Fruit fly (Drosophila melanogaster) whole organism: ENCODE measurements around the gene CG13248.

Experiments used
- CG8478 ChIP-seq: fragments of >200 bp; optimal IDR thresholded peaks from 2 replicates; lab custom pipeline; 2018; ENCODE audit warnings: inconsistent platforms
- Dll ChIP-seq: fragments of >200 bp; optimal IDR thresholded peaks from 2 replicates; lab custom pipeline; 2017
- EcR ChIP-seq, 2 experiments: fragments of >200 bp; optimal IDR thresholded peaks; 2 replicates each; lab custom pipeline; 2017; ENCODE audit warnings: missing biosample characterization in 2 of 2, missing genetic modification characterization in 2 of 2, missing genetic modification reagents in 2 of 2
- pan ChIP-seq: fragments of >200 bp; optimal IDR thresholded peaks from 2 replicates; lab custom pipeline; 2017
- psq ChIP-seq: fragments of >200 bp; optimal IDR thresholded peaks from 2 replicates; lab custom pipeline; 2017
- usp ChIP-seq: fragments of >200 bp; optimal IDR thresholded peaks from 2 replicates; lab custom pipeline; 2017; ENCODE audit warnings: missing biosample characterization, missing genetic modification characterization, mixed read lengths

Gene CG13248

dm6 chr3L:20410345-20410744 is at the start of gene CG13248:
Gene CG13248, minus strand, starts transcription at chr3L:20410566.
- TF ChIP-seq usp (GFP tag; lab: Kevin White, UChicago) (no peak), Dll (no peak), pan (lab: Kevin White, UChicago) (no peak), EcR (GFP tag; optimal IDR thresholded peaks at IDR 0.05; lab: Kevin White, UChicago) (no peak), CG8478 (lab: Kevin White, UChicago) (no peak), psq (lab: Kevin White, UChicago) (no peak)

dm6 chr3L:20452813-20453682 is 42.7 kb upstream of the CG13248 start, which contains the start of gene CG5199:
Gene CG5199, minus strand, starts transcription at chr3L:20452864.
- TF ChIP-seq CG8478 (lab: Kevin White, UChicago) (no peak), Dll (no peak), pan (lab: Kevin White, UChicago) (no peak), psq (lab: Kevin White, UChicago) (no peak), usp (GFP tag; lab: Kevin White, UChicago) (no peak), EcR (GFP tag; optimal IDR thresholded peaks at IDR 0.05; lab: Kevin White, UChicago) (no peak)

- TF ChIP-seq pan (lab: Kevin White, UChicago) (no peak), usp (GFP tag; lab: Kevin White, UChicago) (no peak), EcR (GFP tag; optimal IDR thresholded peaks at IDR 0.05; lab: Kevin White, UChicago) (no peak), Dll (no peak), psq (lab: Kevin White, UChicago) (no peak), CG8478 (lab: Kevin White, UChicago) (no peak)
Observed at dm6 chr3L:20448773-20449172, 38.4 kb upstream of the CG13248 start.

dm6 chr3L:20447957-20448356 is 37.6 kb upstream of the CG13248 start:
- no peak for TF ChIP-seq pan (lab: Kevin White, UChicago)
- no peak for TF ChIP-seq CG8478 (lab: Kevin White, UChicago)
- no peak for TF ChIP-seq usp (GFP tag; lab: Kevin White, UChicago)
- TF ChIP-seq psq (lab: Kevin White, UChicago): no peak
- no peak for TF ChIP-seq EcR (GFP tag; optimal IDR thresholded peaks at IDR 0.05; lab: Kevin White, UChicago)
- TF ChIP-seq Dll: no peak

- TF ChIP-seq EcR (GFP tag; optimal IDR thresholded peaks at IDR 0.05; lab: Kevin White, UChicago) (no peak), psq (lab: Kevin White, UChicago) (no peak), CG8478 (lab: Kevin White, UChicago) (no peak), pan (lab: Kevin White, UChicago) (no peak), usp (GFP tag; lab: Kevin White, UChicago) (no peak), Dll (no peak)
Observed at dm6 chr3L:20447337-20447736, 37.0 kb upstream of the CG13248 start.

dm6 chr3L:20446030-20446429 is 35.7 kb upstream of the CG13248 start:
- TF ChIP-seq EcR (GFP tag; optimal IDR thresholded peaks at IDR 0.05; lab: Kevin White, UChicago): no peak
- TF ChIP-seq CG8478 (lab: Kevin White, UChicago): no peak
- TF ChIP-seq usp (GFP tag; lab: Kevin White, UChicago): no peak
- TF ChIP-seq Dll: no peak
- no peak for TF ChIP-seq pan (lab: Kevin White, UChicago)
- TF ChIP-seq psq (lab: Kevin White, UChicago): no peak

- TF ChIP-seq usp (GFP tag; lab: Kevin White, UChicago) (no peak), psq (lab: Kevin White, UChicago) (no peak), Dll (no peak), CG8478 (lab: Kevin White, UChicago) (no peak), pan (lab: Kevin White, UChicago) (no peak), EcR (GFP tag; optimal IDR thresholded peaks at IDR 0.05; lab: Kevin White, UChicago) (no peak)
Observed at dm6 chr3L:20444815-20445519, 34.6 kb upstream of the CG13248 start.

dm6 chr3L:20442674-20443313 is 32.4 kb upstream of the CG13248 start:
- no peak for TF ChIP-seq Dll
- no peak for TF ChIP-seq pan (lab: Kevin White, UChicago)
- no peak for TF ChIP-seq CG8478 (lab: Kevin White, UChicago)
- TF ChIP-seq usp (GFP tag; lab: Kevin White, UChicago): no peak
- no peak for TF ChIP-seq psq (lab: Kevin White, UChicago)
- TF ChIP-seq EcR (GFP tag; optimal IDR thresholded peaks at IDR 0.05; lab: Kevin White, UChicago): no peak

- TF ChIP-seq CG8478 (lab: Kevin White, UChicago): no peak
- no peak for TF ChIP-seq usp (GFP tag; lab: Kevin White, UChicago)
- TF ChIP-seq Dll: no peak
- TF ChIP-seq EcR (GFP tag; optimal IDR thresholded peaks at IDR 0.05; lab: Kevin White, UChicago): no peak
- no peak for TF ChIP-seq psq (lab: Kevin White, UChicago)
- TF ChIP-seq pan (lab: Kevin White, UChicago): no peak
Observed at dm6 chr3L:20441632-20442469, 31.5 kb upstream of the CG13248 start, which contains the start of gene CG5910. Gene CG5910, plus strand, starts transcription at chr3L:20442419.

dm6 chr3L:20440902-20441429 is 30.6 kb upstream of the CG13248 start:
- TF ChIP-seq psq (lab: Kevin White, UChicago): no peak
- TF ChIP-seq CG8478 (lab: Kevin White, UChicago): no peak
- TF ChIP-seq pan (lab: Kevin White, UChicago): no peak
- TF ChIP-seq Dll: no peak
- TF ChIP-seq EcR (GFP tag; optimal IDR thresholded peaks at IDR 0.05; lab: Kevin White, UChicago): no peak
- TF ChIP-seq usp (GFP tag; lab: Kevin White, UChicago): no peak
